Worm (Caenorhabditis elegans) whole organism, L1 larva: Measurements from ENCODE around the gene F25B5.3.

Experiments
- C16A3.4 ChIP-seq: fragments of 150-350 bp; optimal IDR thresholded peaks from 2 replicates; lab custom pipeline; 2014; ENCODE audit warnings: missing biosample characterization, missing genetic modification characterization
- C34B4.2 ChIP-seq: sonication (generic microtip); optimal IDR thresholded peaks from 2 replicates; lab custom pipeline; 2017; ENCODE audit warnings: mild to moderate bottlenecking, missing genetic modification characterization, missing compliant biosample characterization
- alr-1 ChIP-seq: fragments of 200-800 bp; sonication (Bioruptor generic); optimal IDR thresholded peaks from 2 replicates; lab custom pipeline; 2018; ENCODE audit warnings: borderline replicate concordance, mild to moderate bottlenecking, missing genetic modification characterization, missing compliant biosample characterization
- aly-2 ChIP-seq: fragments of 150-350 bp; optimal IDR thresholded peaks from 2 replicates; lab custom pipeline; 2014; ENCODE audit warnings: missing biosample characterization, missing genetic modification characterization
- blmp-1 ChIP-seq: fragments of 150-350 bp; optimal IDR thresholded peaks from 2 replicates; lab custom pipeline; 2014; ENCODE audit warnings: missing biosample characterization, missing genetic modification characterization
- ceh-63 ChIP-seq: fragments of 200-800 bp; sonication (Bioruptor generic); optimal IDR thresholded peaks from 2 replicates; lab custom pipeline; 2018; ENCODE audit warnings: mild to moderate bottlenecking, missing genetic modification characterization, missing compliant biosample characterization
- ceh-8 ChIP-seq: fragments of 200-800 bp; sonication (Bioruptor generic); optimal IDR thresholded peaks from 2 replicates; lab custom pipeline; 2018; ENCODE audit warnings: mild to moderate bottlenecking, missing genetic modification characterization, moderate library complexity, missing compliant biosample characterization
- ceh-82 ChIP-seq, 3 experiments: fragments of 150-350 bp in 1 of 3; sonication (generic microtip) in 2 of 3; optimal IDR thresholded peaks; 2 replicates each; lab custom pipeline; 2014 to 2017; ENCODE audit warnings: missing biosample characterization in 3 of 3, missing genetic modification characterization in 3 of 3
- ces-1 ChIP-seq: fragments of 150-350 bp; optimal IDR thresholded peaks from 2 replicates; lab custom pipeline; 2014; ENCODE audit warnings: missing biosample characterization, missing genetic modification reagents, missing genetic modification characterization
- dpl-1 ChIP-seq, 3 experiments: fragments of 150-350 bp in 2 of 3; sonication (generic microtip) in 1 of 3; optimal IDR thresholded peaks; 2 replicates each; lab custom pipeline; 2014 to 2017; ENCODE audit warnings: missing biosample characterization in 3 of 3, missing genetic modification characterization in 3 of 3, missing genetic modification reagents in 3 of 3
- egl-13 ChIP-seq: sonication (generic microtip); optimal IDR thresholded peaks from 2 replicates; lab custom pipeline; 2016; ENCODE audit warnings: missing genotype, missing genetic modification reagents, missing genetic modification characterization, missing compliant biosample characterization
- egl-27 ChIP-seq, 2 experiments: fragments of 150-350 bp in 1 of 2; sonication (generic microtip); optimal IDR thresholded peaks; 3 replicates each; lab custom pipeline; 2017 to 2018; ENCODE audit warnings: missing biosample characterization in 2 of 2, missing genetic modification characterization in 2 of 2, missing genetic modification reagents in 2 of 2
- elt-2 ChIP-seq: sonication (generic microtip); optimal IDR thresholded peaks from 2 replicates; lab custom pipeline; 2016; ENCODE audit warnings: missing genetic modification characterization, mild to moderate bottlenecking, inconsistent platforms, missing compliant biosample characterization, missing genetic modification reagents
- elt-3 ChIP-seq, 6 experiments: fragments of 150-350 bp in 1 of 6; sonication (generic microtip); optimal IDR thresholded peaks; 2 replicates each; lab custom pipeline; 2017 to 2018; ENCODE audit warnings: missing biosample characterization in 6 of 6, missing genetic modification characterization in 6 of 6, inconsistent platforms in 1 of 6
- ets-5 ChIP-seq: fragments of 200-800 bp; sonication (Bioruptor generic); IDR thresholded peaks from 2 replicates; pipeline ENCODE4 v1.3.6; 2022; ENCODE audit warnings: missing genetic modification characterization, missing compliant biosample characterization
- isw-1 ChIP-seq: fragments of 200-800 bp; sonication (Bioruptor generic); IDR thresholded peaks from 2 replicates; pipeline ENCODE4 v1.3.6; 2022; ENCODE audit warnings: missing genetic modification characterization, missing compliant biosample characterization
- lin-13 ChIP-seq: fragments of 150-350 bp; optimal IDR thresholded peaks from 2 replicates; lab custom pipeline; 2014; ENCODE audit warnings: missing biosample characterization, missing genetic modification reagents, missing genetic modification characterization
- lin-15B ChIP-seq: fragments of 150-350 bp; sonication (generic microtip); optimal IDR thresholded peaks from 3 replicates; lab custom pipeline; 2014; ENCODE audit warnings: missing biosample characterization, missing genetic modification characterization
- lin-35 ChIP-seq, 2 experiments: fragments of 150-350 bp; optimal IDR thresholded peaks; 2 replicates each; lab custom pipeline; 2014; ENCODE audit warnings: missing biosample characterization in 2 of 2, missing genetic modification characterization in 2 of 2, missing genetic modification reagents in 2 of 2
- lin-39 ChIP-seq: fragments of 150-350 bp; optimal IDR thresholded peaks from 2 replicates; lab custom pipeline; 2014; ENCODE audit warnings: missing biosample characterization, missing genetic modification reagents, missing genetic modification characterization
- mab-9 ChIP-seq: fragments of 200-800 bp; sonication (Bioruptor generic); IDR thresholded peaks from 2 replicates; pipeline ENCODE4 v1.3.6; 2022; ENCODE audit warnings: missing genetic modification reagents, missing genetic modification characterization, missing compliant biosample characterization
- mdl-1 ChIP-seq, 2 experiments: fragments of 150-350 bp; optimal IDR thresholded peaks; 2 replicates each; lab custom pipeline; 2014 to 2017; ENCODE audit warnings: missing biosample characterization in 2 of 2, missing genetic modification characterization in 2 of 2, inconsistent platforms in 1 of 2
- mef-2 ChIP-seq: fragments of 150-350 bp; optimal IDR thresholded peaks from 2 replicates; lab custom pipeline; 2014; ENCODE audit warnings: missing biosample characterization, missing genetic modification characterization
- mep-1 ChIP-seq: fragments of 150-350 bp; optimal IDR thresholded peaks from 2 replicates; lab custom pipeline; 2014; ENCODE audit warnings: missing biosample characterization, missing genetic modification characterization
- nhr-12 ChIP-seq: sonication (generic microtip); optimal IDR thresholded peaks from 2 replicates; lab custom pipeline; 2017; ENCODE audit warnings: missing biosample characterization, missing genetic modification characterization
- nhr-19 ChIP-seq: fragments of 200-800 bp; sonication (Bioruptor generic); conservative IDR thresholded peaks from 2 replicates; pipeline ENCODE4 v1.3.6; 2022; ENCODE audit warnings: missing genetic modification characterization, missing compliant biosample characterization
- nhr-20 ChIP-seq: sonication (generic microtip); optimal IDR thresholded peaks from 2 replicates; lab custom pipeline; 2016; ENCODE audit warnings: mild to moderate bottlenecking, missing genetic modification characterization, missing compliant biosample characterization
- nhr-237 ChIP-seq: fragments of 150-350 bp; optimal IDR thresholded peaks from 2 replicates; lab custom pipeline; 2014; ENCODE audit warnings: missing biosample characterization, missing genetic modification characterization
- nhr-28 ChIP-seq: fragments of 150-350 bp; optimal IDR thresholded peaks from 2 replicates; lab custom pipeline; 2014; ENCODE audit warnings: missing biosample characterization, missing genetic modification characterization
- nhr-47 ChIP-seq: sonication (generic microtip); optimal IDR thresholded peaks from 2 replicates; lab custom pipeline; 2016; ENCODE audit warnings: mild to moderate bottlenecking, missing genetic modification characterization, moderate library complexity, missing compliant biosample characterization
- nhr-71 ChIP-seq: sonication (generic microtip); optimal IDR thresholded peaks from 2 replicates; lab custom pipeline; 2016; ENCODE audit warnings: mild to moderate bottlenecking, missing genetic modification characterization, moderate library complexity, missing compliant biosample characterization
- nhr-76 ChIP-seq: sonication (generic microtip); optimal IDR thresholded peaks from 2 replicates; lab custom pipeline; 2017; ENCODE audit warnings: missing biosample characterization, missing genetic modification characterization
- nhr-85 ChIP-seq: sonication (generic microtip); peaks from one replicate; lab custom pipeline; 2016; ENCODE audit warnings: missing genetic modification characterization, inconsistent platforms, missing compliant biosample characterization
- nhr-90 ChIP-seq: sonication (generic microtip); optimal IDR thresholded peaks from 2 replicates; lab custom pipeline; 2016; ENCODE audit warnings: mild to moderate bottlenecking, missing genetic modification characterization, missing compliant biosample characterization; ENCODE audit not compliant: poor library complexity
- pax-3 ChIP-seq: fragments of 200-800 bp; sonication (Bioruptor generic); optimal IDR thresholded peaks from 2 replicates; lab custom pipeline; 2018; ENCODE audit warnings: mild to moderate bottlenecking, missing genetic modification characterization, moderate library complexity, missing compliant biosample characterization
- pqm-1 ChIP-seq: sonication (generic microtip); optimal IDR thresholded peaks from 3 replicates; lab custom pipeline; 2017; ENCODE audit warnings: missing biosample characterization, missing genetic modification characterization
- sox-4 ChIP-seq: sonication (generic microtip); optimal IDR thresholded peaks from 2 replicates; lab custom pipeline; 2016; ENCODE audit warnings: missing genetic modification characterization, missing compliant biosample characterization
- sptf-1 ChIP-seq: fragments of 150-350 bp; optimal IDR thresholded peaks from 2 replicates; lab custom pipeline; 2014; ENCODE audit warnings: missing biosample characterization, missing genetic modification characterization
- sup-37 ChIP-seq: fragments of 200-800 bp; sonication (Bioruptor generic); optimal IDR thresholded peaks from 2 replicates; lab custom pipeline; 2018; ENCODE audit warnings: mild to moderate bottlenecking, missing genetic modification characterization, missing compliant biosample characterization
- swsn-7 ChIP-seq: sonication (generic microtip); optimal IDR thresholded peaks from 2 replicates; lab custom pipeline; 2016; ENCODE audit warnings: missing genetic modification characterization, missing compliant biosample characterization
- tbx-2 ChIP-seq: sonication (generic microtip); optimal IDR thresholded peaks from 2 replicates; lab custom pipeline; 2016; ENCODE audit warnings: missing genetic modification characterization, missing compliant biosample characterization
- unc-130 ChIP-seq: fragments of 150-350 bp; optimal IDR thresholded peaks from 2 replicates; lab custom pipeline; 2017; ENCODE audit warnings: missing biosample characterization, missing genetic modification characterization, inconsistent platforms
- unc-30 ChIP-seq: sonication (generic microtip); optimal IDR thresholded peaks from 2 replicates; lab custom pipeline; 2017; ENCODE audit warnings: missing biosample characterization, missing genetic modification characterization
- unc-62 ChIP-seq: fragments of 150-350 bp; optimal IDR thresholded peaks from 2 replicates; lab custom pipeline; 2014; ENCODE audit warnings: missing biosample characterization, missing genetic modification reagents, missing genetic modification characterization
- unc-86 ChIP-seq: sonication (generic microtip); optimal IDR thresholded peaks from 2 replicates; lab custom pipeline; 2016; ENCODE audit warnings: missing genetic modification characterization, missing compliant biosample characterization
- zip-4 ChIP-seq: fragments of 200-800 bp; sonication (Bioruptor generic); optimal IDR thresholded peaks from 2 replicates; lab custom pipeline; 2018; ENCODE audit warnings: mild to moderate bottlenecking, missing genetic modification characterization, moderate library complexity, missing compliant biosample characterization
- ztf-4 ChIP-seq: fragments of 150-350 bp; optimal IDR thresholded peaks from 2 replicates; lab custom pipeline; 2014; ENCODE audit warnings: missing biosample characterization, missing genetic modification characterization

F25B5.3 gene

ce11 chrIII:5919799-5920387 lies 28.8 kb upstream of the F25B5.3 start, which contains the start of the genes tdo-2 and C28H8.2 (continued):
- no peak for TF ChIP-seq unc-86 (tag; lab: Kevin White, UChicago)
- no peak for TF ChIP-seq egl-13 (tag; lab: Kevin White, UChicago)
- no peak for TF ChIP-seq egl-27 (tag; optimal IDR thresholded peaks at IDR 0.05; lab: Kevin White, UChicago)
- peak in 5 of 6 experiments; percentile 83 to 96 (median 93) for TF ChIP-seq elt-3 (tag; optimal IDR thresholded peaks at IDR 0.05; lab: Kevin White, UChicago)
- TF ChIP-seq C34B4.2: no peak
- TF ChIP-seq pax-3 (tag; lab: Kevin White, UChicago): no peak
- no peak for TF ChIP-seq ceh-63
- peak; percentile 77 for TF ChIP-seq nhr-90 (tag; lab: Kevin White, UChicago)
- no peak for TF ChIP-seq unc-30 (tag; lab: Kevin White, UChicago)
- peak; percentile 94 for TF ChIP-seq blmp-1 (tag; lab: Kevin White, UChicago)
- TF ChIP-seq mdl-1 (tag; optimal IDR thresholded peaks at IDR 0.05; lab: Kevin White, UChicago): peak in 1 of 2 experiments; percentile 92
- peak; percentile 96 for TF ChIP-seq nhr-85 (tag; lab: Kevin White, UChicago)
- TF ChIP-seq unc-62 (GFP tag; lab: Kevin White, UChicago): no peak
- peak; percentile 74 for TF ChIP-seq tbx-2 (tag; lab: Kevin White, UChicago)
- TF ChIP-seq nhr-20 (tag; lab: Kevin White, UChicago): peak; percentile 91
- no peak for TF ChIP-seq mef-2 (tag; lab: Kevin White, UChicago)
- TF ChIP-seq nhr-19: peak; percentile 78
- peak; percentile 4 for TF ChIP-seq C16A3.4
- TF ChIP-seq mep-1 (tag; lab: Kevin White, UChicago): peak; percentile 48
- no peak for TF ChIP-seq nhr-76 (tag; lab: Kevin White, UChicago)
- no peak for TF ChIP-seq mab-9 (GFP tag; lab: Robert Waterston, UW)

- no peak for TF ChIP-seq zip-4 (GFP tag; lab: Kevin White, UChicago)
- no peak for TF ChIP-seq ceh-8
- no peak for TF ChIP-seq nhr-237
- TF ChIP-seq nhr-85 (tag; lab: Kevin White, UChicago): peak; percentile 92
- no peak for TF ChIP-seq elt-2
- TF ChIP-seq lin-13: no peak
- TF ChIP-seq nhr-28: no peak
- TF ChIP-seq isw-1 (GFP tag; lab: Robert Waterston, UW): no peak
- TF ChIP-seq dpl-1 (GFP tag; optimal IDR thresholded peaks at IDR 0.05; lab: Kevin White, UChicago): peak in 1 of 3 experiments; percentile 0
- no peak for TF ChIP-seq unc-30 (tag; lab: Kevin White, UChicago)
- TF ChIP-seq lin-35 (GFP tag; optimal IDR thresholded peaks at IDR 0.05; lab: Kevin White, UChicago): peak in 1 of 2 experiments; percentile 48
- peak; percentile 76 for TF ChIP-seq nhr-71
- no peak for TF ChIP-seq swsn-7
- no peak for TF ChIP-seq ceh-82 (tag; optimal IDR thresholded peaks at IDR 0.05; lab: Kevin White, UChicago)
- TF ChIP-seq C34B4.2: no peak
- TF ChIP-seq lin-15B (tag; lab: Kevin White, UChicago): no peak
- TF ChIP-seq sup-37 (GFP tag; lab: Kevin White, UChicago): no peak
- peak; percentile 54 for TF ChIP-seq nhr-19
- TF ChIP-seq sptf-1 (tag; lab: Kevin White, UChicago): no peak
- no peak for TF ChIP-seq ceh-63
- TF ChIP-seq lin-39: no peak
- TF ChIP-seq blmp-1 (tag; lab: Kevin White, UChicago): peak; percentile 59
- no peak for TF ChIP-seq pqm-1 (tag; lab: Kevin White, UChicago)
- TF ChIP-seq sox-4 (tag; lab: Kevin White, UChicago): no peak
- TF ChIP-seq ets-5 (GFP tag; lab: Robert Waterston, UW): no peak
- TF ChIP-seq nhr-76 (tag; lab: Kevin White, UChicago): no peak
- no peak for TF ChIP-seq unc-130 (tag; lab: Kevin White, UChicago)
- no peak for TF ChIP-seq alr-1 (tag; lab: Kevin White, UChicago)
- no peak for TF ChIP-seq unc-62 (GFP tag; lab: Kevin White, UChicago)
- TF ChIP-seq ztf-4 (tag; lab: Kevin White, UChicago): peak; percentile 7
- TF ChIP-seq mab-9 (GFP tag; lab: Robert Waterston, UW): no peak
- TF ChIP-seq egl-13 (tag; lab: Kevin White, UChicago): no peak
- TF ChIP-seq ces-1 (GFP tag; lab: Kevin White, UChicago): no peak
- peak; percentile 42 to 96 (median 93) for TF ChIP-seq elt-3 (tag; optimal IDR thresholded peaks at IDR 0.05; lab: Kevin White, UChicago)
- no peak for TF ChIP-seq nhr-12
- TF ChIP-seq nhr-47: peak; percentile 44
- no peak for TF ChIP-seq unc-86 (tag; lab: Kevin White, UChicago)
- peak; percentile 63 for TF ChIP-seq nhr-90 (tag; lab: Kevin White, UChicago)
- TF ChIP-seq mdl-1 (tag; optimal IDR thresholded peaks at IDR 0.05; lab: Kevin White, UChicago): peak in 1 of 2 experiments; percentile 67
- no peak for TF ChIP-seq aly-2 (tag; lab: Kevin White, UChicago)
These were observed 27.5 kb upstream of the F25B5.3 start for ce11 chrIII:5921067-5921678.
